Worm (Caenorhabditis elegans) whole organism, midembryonic: Measurements from ENCODE around the gene abcf-1.

Experiments
- T22C8.4 ChIP-seq: fragments of 200-800 bp; sonication (Bioruptor generic); IDR thresholded peaks from 2 replicates; pipeline ENCODE4 v1.3.6; 2022; ENCODE audit warnings: missing genetic modification characterization, missing compliant biosample characterization
- flt-1 ChIP-seq: fragments of 200-800 bp; sonication (Bioruptor generic); IDR thresholded peaks from 2 replicates; pipeline ENCODE4 v1.3.6; 2022; ENCODE audit warnings: missing genetic modification characterization, missing compliant biosample characterization
- med-1 ChIP-seq: sonication (generic microtip); optimal IDR thresholded peaks from 2 replicates; lab custom pipeline; 2017; ENCODE audit warnings: missing genetic modification characterization, mild to moderate bottlenecking, missing compliant biosample characterization, antibody characterized with exemption, missing genetic modification reagents; ENCODE audit not compliant: insufficient read depth

DNA sequence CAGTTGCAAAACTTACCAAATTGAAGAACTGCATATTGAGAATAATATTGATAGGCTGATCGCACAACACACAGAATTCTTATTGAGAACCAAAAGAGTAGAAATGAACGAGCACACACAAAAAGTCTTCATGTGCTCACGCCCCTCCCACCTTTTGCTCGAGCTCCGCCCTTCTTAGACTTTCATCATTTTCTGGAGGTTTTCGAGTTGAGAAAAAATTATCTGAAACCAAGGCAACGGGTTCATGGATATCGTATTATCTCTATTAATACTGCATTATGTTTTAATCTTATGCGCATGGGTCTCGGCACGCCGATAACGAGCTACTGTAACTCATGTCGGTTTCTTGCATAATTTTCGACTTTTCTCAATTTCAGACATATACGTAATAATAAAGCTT, 37.3 kb downstream of the abcf-1 start, which contains the start of gene R11D1.12:
- TF ChIP-seq med-1 (GFP tag; lab: Kevin White, UChicago) (no peak), T22C8.4 (GFP tag; lab: Robert Waterston, UW) (no peak), flt-1 (GFP tag; lab: Robert Waterston, UW) (no peak)
